Worm (Caenorhabditis elegans): ENCODE results near the gene srw-127.

DNA sequence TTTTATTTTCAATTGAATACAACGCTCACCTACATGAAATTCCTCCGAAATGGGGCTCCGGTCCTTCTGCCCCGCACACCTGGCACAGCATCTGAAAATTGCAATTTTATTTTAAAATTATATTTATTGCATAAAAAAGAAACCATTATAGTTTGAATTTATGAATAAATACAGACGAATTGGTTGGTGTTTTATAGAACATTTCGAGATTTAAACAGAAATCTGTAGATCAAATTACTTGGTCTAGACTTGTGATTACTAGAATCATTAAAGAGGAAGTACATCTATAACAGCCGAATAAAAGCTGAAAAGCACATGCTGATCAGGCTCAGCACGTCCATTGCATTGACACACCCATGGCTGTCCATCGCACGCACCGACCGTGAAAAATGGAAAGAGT, 20.9 kb upstream of the srw-127 start, which contains the start of gene nhr-162:
- TF ChIP-seq ztf-29 (GFP tag; IDR thresholded peaks at IDR 0.05) = no peak
- no peak for TF ChIP-seq cog-1 (tag; optimal IDR thresholded peaks at IDR 0.05)
- no peak for TF ChIP-seq klf-2 (GFP tag; conservative IDR thresholded peaks at IDR 0.05)
- TF ChIP-seq med-1 (GFP tag; optimal IDR thresholded peaks at IDR 0.05; ENCODE audit: insufficient read depth) = no peak

All from whole organism, midembryonic.